Fruit fly (Drosophila melanogaster) whole organism, embryonic: ENCODE results near the gene gukh.
A peak's percentile ranks its signal among the peaks of the same experiment; 100 is the strongest.

Experiments used
- Abd-B ChIP-seq: fragments of 200-800 bp; sonication (Bioruptor generic); optimal IDR thresholded peaks from 2 replicates; lab custom pipeline; 2018; ENCODE audit warnings: missing biosample characterization, mild to moderate bottlenecking, missing genetic modification characterization, moderate library complexity
- Ada2b ChIP-seq: fragments of 200-800 bp; sonication (Bioruptor generic); IDR thresholded peaks from 2 replicates; pipeline ENCODE4 v1.3.6; 2022; ENCODE audit warnings: missing biosample characterization, missing genetic modification characterization
- Asciz ChIP-seq: fragments of 200-800 bp; sonication (Bioruptor generic); optimal IDR thresholded peaks from 2 replicates; lab custom pipeline; 2017; ENCODE audit warnings: missing biosample characterization, mild to moderate bottlenecking, missing genetic modification characterization, missing genetic modification reagents
- Atf3 ChIP-seq: fragments of 200-800 bp; sonication (Bioruptor generic); optimal IDR thresholded peaks from 3 replicates; lab custom pipeline; 2016; ENCODE audit warnings: missing biosample characterization, missing genetic modification characterization
- Awh ChIP-seq: fragments of 200-800 bp; sonication (Bioruptor generic); IDR thresholded peaks from 2 replicates; pipeline ENCODE4, ENCODE4 v1.3.6; 2022; ENCODE audit warnings: missing biosample characterization, missing genetic modification characterization
- CG11560 ChIP-seq: fragments of 200-800 bp; sonication (Bioruptor generic); IDR thresholded peaks from 3 replicates; pipeline ENCODE4 v1.3.6; 2022; ENCODE audit warnings: missing biosample characterization, missing genetic modification characterization
- CG11723 ChIP-seq: fragments of 200-800 bp; sonication (Bioruptor generic); optimal IDR thresholded peaks from 2 replicates; lab custom pipeline; 2017; ENCODE audit warnings: missing biosample characterization, mild to moderate bottlenecking, missing genetic modification characterization
- CG12155 ChIP-seq: fragments of 200-800 bp; sonication (Bioruptor generic); optimal IDR thresholded peaks from 3 replicates; lab custom pipeline; 2016; ENCODE audit warnings: missing biosample characterization, missing genetic modification characterization
- CG12744 ChIP-seq: fragments of 200-800 bp; sonication (Bioruptor generic); optimal IDR thresholded peaks from 2 replicates; lab custom pipeline; 2016; ENCODE audit warnings: missing biosample characterization, missing genetic modification characterization
- CG13287 ChIP-seq: fragments of 200-800 bp; sonication (Bioruptor generic); IDR thresholded peaks from 2 replicates; pipeline ENCODE4 v1.3.6; 2022; ENCODE audit warnings: missing biosample characterization, missing genetic modification characterization; ENCODE audit not compliant: partially characterized antibody
- CG13296 ChIP-seq: fragments of 200-800 bp; sonication (Bioruptor generic); optimal IDR thresholded peaks from 3 replicates; lab custom pipeline; 2018; ENCODE audit warnings: missing biosample characterization, mild to moderate bottlenecking, missing genetic modification characterization
- CG13775 ChIP-seq: fragments of 200-800 bp; sonication (Bioruptor generic); optimal IDR thresholded peaks from 3 replicates; lab custom pipeline; 2017; ENCODE audit warnings: missing biosample characterization, mild to moderate bottlenecking, missing genetic modification characterization
- CG16813 ChIP-seq: fragments of 200-800 bp; sonication (Bioruptor generic); IDR thresholded peaks from 3 replicates; pipeline ENCODE4 v1.3.6; 2022; ENCODE audit warnings: missing biosample characterization, missing genetic modification characterization; ENCODE audit not compliant: partially characterized antibody
- CG16815 ChIP-seq: fragments of 200-800 bp; sonication (Bioruptor generic); optimal IDR thresholded peaks from 3 replicates; lab custom pipeline; 2017; ENCODE audit warnings: missing biosample characterization, mild to moderate bottlenecking, missing genetic modification characterization
- CG17385 ChIP-seq: fragments of 200-800 bp; sonication (Bioruptor generic); optimal IDR thresholded peaks from 3 replicates; lab custom pipeline; 2018; ENCODE audit warnings: missing biosample characterization, mild to moderate bottlenecking, missing genetic modification characterization
- CG17612 ChIP-seq: fragments of 200-800 bp; sonication (Bioruptor generic); IDR thresholded peaks from 2 replicates; pipeline ENCODE4 v1.3.6; 2022; ENCODE audit warnings: missing biosample characterization, missing genetic modification characterization
- CG2116 ChIP-seq: fragments of 200-800 bp; sonication (Bioruptor generic); optimal IDR thresholded peaks from 3 replicates; lab custom pipeline; 2018; ENCODE audit warnings: missing biosample characterization, mild to moderate bottlenecking, missing genetic modification characterization
- CG4424 ChIP-seq: fragments of 200-800 bp; sonication (Bioruptor generic); optimal IDR thresholded peaks from 3 replicates; lab custom pipeline; 2016; ENCODE audit warnings: missing biosample characterization, missing genetic modification characterization
- CG4617 ChIP-seq: fragments of 200-800 bp; sonication (Bioruptor generic); optimal IDR thresholded peaks from 3 replicates; lab custom pipeline; 2016; ENCODE audit warnings: missing biosample characterization, missing genetic modification characterization, borderline replicate concordance
- CG4707 ChIP-seq: fragments of 200-800 bp; sonication (Bioruptor generic); optimal IDR thresholded peaks from 2 replicates; lab custom pipeline; 2018; ENCODE audit warnings: missing biosample characterization, mild to moderate bottlenecking, missing genetic modification characterization, moderate library complexity
- CG5953 ChIP-seq: fragments of 200-800 bp; sonication (Bioruptor generic); IDR thresholded peaks from 2 replicates; pipeline ENCODE4 v1.3.6; 2022; ENCODE audit warnings: missing biosample characterization, missing genetic modification characterization
- CG6272 ChIP-seq: fragments of 200-800 bp; sonication (Bioruptor generic); IDR thresholded peaks from 2 replicates; pipeline ENCODE4 v1.3.6; 2022; ENCODE audit warnings: missing biosample characterization, missing genetic modification characterization
- CG7271 ChIP-seq: fragments of 200-800 bp; sonication (Bioruptor generic); optimal IDR thresholded peaks from 2 replicates; lab custom pipeline; 2018; ENCODE audit warnings: missing biosample characterization, mild to moderate bottlenecking, missing genetic modification characterization, moderate library complexity
- CG7786 ChIP-seq: fragments of 200-800 bp; sonication (Bioruptor generic); optimal IDR thresholded peaks from 2 replicates; lab custom pipeline; 2016; ENCODE audit warnings: missing biosample characterization, missing genetic modification characterization
- CG9609 ChIP-seq: fragments of 200-800 bp; sonication (Bioruptor generic); optimal IDR thresholded peaks from 3 replicates; lab custom pipeline; 2016; ENCODE audit warnings: missing biosample characterization, missing genetic modification characterization
- Dbx ChIP-seq: fragments of 200-800 bp; sonication (Bioruptor generic); IDR thresholded peaks from 3 replicates; pipeline ENCODE4 v1.3.6; 2022; ENCODE audit warnings: missing biosample characterization, missing genetic modification characterization
- Dip3 ChIP-seq: fragments of 200-800 bp; sonication (Bioruptor generic); optimal IDR thresholded peaks from 3 replicates; lab custom pipeline; 2016; ENCODE audit warnings: missing biosample characterization, missing genetic modification characterization
- Dll ChIP-seq: fragments of 200-800 bp; sonication (Bioruptor generic); IDR thresholded peaks from 4 replicates; pipeline ENCODE4 v1.3.6; 2022; ENCODE audit warnings: missing biosample characterization, missing genetic modification characterization; ENCODE audit not compliant: partially characterized antibody
- Dref ChIP-seq: fragments of 200-800 bp; sonication (Bioruptor generic); IDR thresholded peaks from 2 replicates; pipeline ENCODE4 v1.3.6; 2022; ENCODE audit warnings: missing biosample characterization, missing genetic modification characterization
- GATAe ChIP-seq: fragments of 200-800 bp; sonication (Bioruptor generic); conservative IDR thresholded peaks from 2 replicates; pipeline ENCODE4 v1.3.6; 2022; ENCODE audit warnings: missing biosample characterization, missing genetic modification characterization
- Gug ChIP-seq: fragments of 200-800 bp; sonication (Bioruptor generic); IDR thresholded peaks from 4 replicates; pipeline ENCODE4 v1.3.6; 2022; ENCODE audit warnings: missing biosample characterization, missing genetic modification characterization
- H2.0 ChIP-seq: fragments of 200-800 bp; sonication (Bioruptor generic); IDR thresholded peaks from 2 replicates; pipeline ENCODE4 v1.3.6; 2022; ENCODE audit warnings: missing biosample characterization, missing genetic modification characterization
- Hr3 ChIP-seq: fragments of 200-800 bp; sonication (Bioruptor generic); optimal IDR thresholded peaks from 3 replicates; lab custom pipeline; 2016; ENCODE audit warnings: missing biosample characterization, missing genetic modification characterization
- NC2β ChIP-seq: fragments of 200-800 bp; sonication (Bioruptor generic); optimal IDR thresholded peaks from 2 replicates; lab custom pipeline; 2016; ENCODE audit warnings: missing biosample characterization, missing genetic modification characterization
- Opbp ChIP-seq: fragments of 200-800 bp; sonication (Bioruptor generic); IDR thresholded peaks from 3 replicates; pipeline ENCODE4 v1.3.6; 2022; ENCODE audit warnings: missing biosample characterization, missing genetic modification characterization; ENCODE audit not compliant: partially characterized antibody
- Rfx ChIP-seq: fragments of 200-800 bp; sonication (Bioruptor generic); IDR thresholded peaks from 2 replicates; pipeline ENCODE4 v1.3.6; 2022; ENCODE audit warnings: missing biosample characterization, missing genetic modification characterization
- Sin3A ChIP-seq: fragments of >200 bp; optimal IDR thresholded peaks from 2 replicates; lab custom pipeline; 2018
- abd-A ChIP-seq: fragments of 200-800 bp; sonication (Bioruptor generic); optimal IDR thresholded peaks from 3 replicates; lab custom pipeline; 2019; ENCODE audit warnings: missing biosample characterization, mild to moderate bottlenecking, missing genetic modification characterization, moderate library complexity
- al ChIP-seq: fragments of 200-800 bp; sonication (Bioruptor generic); IDR thresholded peaks from 2 replicates; pipeline ENCODE4 v1.3.6; 2022; ENCODE audit warnings: missing biosample characterization, missing genetic modification characterization
- az2 ChIP-seq: fragments of 200-800 bp; sonication (Bioruptor generic); optimal IDR thresholded peaks from 3 replicates; lab custom pipeline; 2016; ENCODE audit warnings: missing biosample characterization, missing genetic modification characterization
- cad ChIP-seq: fragments of >200 bp; optimal IDR thresholded peaks from 2 replicates; lab custom pipeline; 2017; ENCODE audit warnings: missing biosample characterization, missing genetic modification characterization
- cas ChIP-seq: fragments of 200-800 bp; sonication (Bioruptor generic); IDR thresholded peaks from 2 replicates; pipeline ENCODE4 v1.3.6; 2022; ENCODE audit warnings: missing biosample characterization, missing genetic modification characterization
- caup ChIP-seq: fragments of 200-800 bp; sonication (Bioruptor generic); optimal IDR thresholded peaks from 3 replicates; lab custom pipeline; 2017; ENCODE audit warnings: missing biosample characterization, mild to moderate bottlenecking, missing genetic modification characterization, moderate library complexity; ENCODE audit not compliant: severe bottlenecking
- ewg ChIP-seq: fragments of 200-800 bp; sonication (Bioruptor generic); optimal IDR thresholded peaks from 3 replicates; lab custom pipeline; 2017; ENCODE audit warnings: mild to moderate bottlenecking, missing biosample characterization, missing genetic modification reagents, missing genetic modification characterization
- gt ChIP-seq: fragments of 200-800 bp; sonication (Bioruptor generic); IDR thresholded peaks from 2 replicates; pipeline ENCODE4 v1.3.6; 2022; ENCODE audit warnings: missing biosample characterization, missing genetic modification characterization
- lola ChIP-seq, 3 experiments: fragments of >200 bp in 2 of 3; fragments of 200-800 bp in 1 of 3; sonication (Bioruptor generic) in 1 of 3; optimal IDR thresholded peaks; 2 replicates each; lab custom pipeline; 2017 to 2019; ENCODE audit warnings: missing biosample characterization in 3 of 3, missing genetic modification characterization in 3 of 3, mild to moderate bottlenecking in 1 of 3, moderate library complexity in 1 of 3
- ranshi ChIP-seq: fragments of 200-800 bp; sonication (Bioruptor generic); IDR thresholded peaks from 2 replicates; pipeline ENCODE4 v1.3.6; 2022; ENCODE audit warnings: missing biosample characterization, missing genetic modification characterization
- sens ChIP-seq: fragments of 200-800 bp; sonication (Bioruptor generic); peaks from one replicate; lab custom pipeline; 2016; ENCODE audit warnings: missing biosample characterization, missing genetic modification characterization
- tll ChIP-seq, 2 experiments: fragments of 200-800 bp in 1 of 2; fragments of >200 bp in 1 of 2; sonication (Bioruptor generic) in 1 of 2; optimal IDR thresholded peaks; 2 replicates each; lab custom pipeline; 2017 to 2019; ENCODE audit warnings: missing biosample characterization in 2 of 2, missing genetic modification characterization in 2 of 2, mild to moderate bottlenecking in 1 of 2, moderate library complexity in 1 of 2
- tx ChIP-seq: fragments of 200-800 bp; sonication (Bioruptor generic); optimal IDR thresholded peaks from 2 replicates; lab custom pipeline; 2016; ENCODE audit warnings: missing biosample characterization, missing genetic modification characterization
- zfh2 ChIP-seq: fragments of 200-800 bp; sonication (Bioruptor generic); optimal IDR thresholded peaks from 2 replicates; lab custom pipeline; 2016; ENCODE audit warnings: missing biosample characterization, missing genetic modification characterization

The gukh gene

DNA sequence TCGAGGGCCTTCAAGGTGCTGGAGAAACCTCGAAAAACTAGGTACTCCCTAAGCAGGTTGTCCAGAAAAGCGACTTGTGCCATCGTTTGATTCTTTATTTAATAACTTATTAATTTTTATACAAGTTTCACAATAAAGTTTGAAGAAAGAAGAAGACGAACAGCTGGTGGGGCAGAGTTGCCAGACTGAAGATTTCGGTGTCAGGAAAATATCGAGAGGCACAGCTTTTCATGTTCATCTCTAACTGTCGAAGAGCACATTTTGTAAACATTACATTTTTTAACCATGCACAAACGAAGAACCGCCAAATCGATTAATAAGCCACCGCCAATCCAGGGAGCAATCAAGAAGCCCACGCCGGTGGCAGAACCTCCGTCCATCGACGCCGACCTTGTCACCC, 40.0 kb downstream of the gukh start, which contains the start of the genes CG6005 and CG14286 (continued):
- TF ChIP-seq CG16813 (peak; percentile 76), CG12155 (GFP tag; lab: Kevin White, UChicago) (peak; percentile 74), CG11560 (tag; lab: Robert Waterston, UW) (no peak), H2.0 (peak; percentile 56), al (GFP tag; lab: Robert Waterston, UW) (peak; percentile 61), abd-A (tag; lab: Kevin White, UChicago) (no peak), CG9609 (peak; percentile 61), Dbx (GFP tag; lab: Robert Waterston, UW) (peak; percentile 71), CG4424 (GFP tag; lab: Kevin White, UChicago) (peak; percentile 58), Awh (peak; percentile 51; the same call in 1 of the 2 replicates), CG6272 (peak; percentile 54; the same call in 1 of the 2 replicates), CG7271 (tag; lab: Kevin White, UChicago) (no peak), lola (GFP tag; optimal IDR thresholded peaks at IDR 0.05; lab: Kevin White, UChicago) (peak in 1 of 3 experiments; percentile 2), Abd-B (GFP tag; lab: Kevin White, UChicago) (no peak), zfh2 (GFP tag; lab: Kevin White, UChicago) (peak; percentile 63), CG11723 (GFP tag; lab: Kevin White, UChicago) (no peak), GATAe (GFP tag; lab: Robert Waterston, UW) (no peak), Gug (GFP tag; lab: Robert Waterston, UW) (peak; percentile 84; the same call in 3 of the 4 replicates), tx (GFP tag; lab: Kevin White, UChicago) (peak; percentile 30), tll (GFP tag; optimal IDR thresholded peaks at IDR 0.05; lab: Kevin White, UChicago) (no peak), Opbp (peak; percentile 74; the same call in 2 of the 3 replicates), cas (GFP tag; lab: Robert Waterston, UW) (peak; percentile 49; the same call in 1 of the 2 replicates), gt (GFP tag; lab: Robert Waterston, UW) (no peak), caup (GFP tag; lab: Kevin White, UChicago) (peak; percentile 25), Hr3 (GFP tag; lab: Kevin White, UChicago) (peak; percentile 54), CG13287 (GFP tag; lab: Robert Waterston, UW) (peak; percentile 88), CG7786 (GFP tag; lab: Kevin White, UChicago) (peak; percentile 58), Atf3 (GFP tag; lab: Kevin White, UChicago) (no peak), cad (GFP tag; lab: Kevin White, UChicago) (no peak), Rfx (GFP tag; lab: Robert Waterston, UW) (peak; percentile 93), Ada2b (GFP tag; lab: Robert Waterston, UW) (0 out of 2 replicates have a peak, but pooled peaks have one; percentile 13), CG2116 (GFP tag; lab: Kevin White, UChicago) (peak; percentile 53), Dref (GFP tag; lab: Robert Waterston, UW) (peak; percentile 55), Sin3A (lab: Kevin White, UChicago) (peak; percentile 49), Dip3 (peak; percentile 45), ewg (GFP tag; lab: Kevin White, UChicago) (peak; percentile 26), NC2β (peak; percentile 38), CG5953 (no peak), ranshi (GFP tag; lab: Robert Waterston, UW) (peak; percentile 52; the same call in 1 of the 2 replicates), sens (GFP tag; lab: Kevin White, UChicago) (peak; percentile 68), CG17612 (GFP tag; lab: Robert Waterston, UW) (peak; percentile 21; the same call in 1 of the 2 replicates), az2 (peak; percentile 74), CG4617 (peak; percentile 97), Dll (peak; percentile 77), CG4707 (GFP tag; lab: Kevin White, UChicago) (peak; percentile 4), Asciz (GFP tag; lab: Kevin White, UChicago) (no peak), CG13775 (peak; percentile 42), CG12744 (GFP tag; lab: Kevin White, UChicago) (peak; percentile 16), CG16815 (GFP tag; lab: Kevin White, UChicago) (no peak), CG13296 (GFP tag; lab: Kevin White, UChicago) (peak; percentile 6), CG17385 (peak; percentile 98)
